Worm (Caenorhabditis elegans) whole organism, L3 larva: ENCODE results near the gene F07A11.4.

ENCODE experiments used
- ZK546.5 ChIP-seq: sonication (generic microtip); optimal IDR thresholded peaks from 2 replicates; lab custom pipeline; 2017; ENCODE audit warnings: missing biosample characterization, missing genetic modification characterization
- ceh-82 ChIP-seq: fragments of 150-350 bp; optimal IDR thresholded peaks from 2 replicates; lab custom pipeline; 2014; ENCODE audit warnings: missing biosample characterization, missing genetic modification characterization
- fos-1 ChIP-seq: fragments of 150-350 bp; optimal IDR thresholded peaks from 2 replicates; lab custom pipeline; 2014; ENCODE audit warnings: missing biosample characterization, missing genetic modification characterization
- lin-39 ChIP-seq: fragments of 150-350 bp; optimal IDR thresholded peaks from 2 replicates; lab custom pipeline; 2018; ENCODE audit warnings: missing biosample characterization, missing genetic modification reagents, missing genetic modification characterization
- nfya-1 ChIP-seq: sonication (generic microtip); optimal IDR thresholded peaks from 2 replicates; lab custom pipeline; 2017; ENCODE audit warnings: missing genetic modification characterization, mild to moderate bottlenecking, missing compliant biosample characterization, antibody characterized with exemption, moderate library complexity; ENCODE audit not compliant: insufficient read depth
- nhr-11 ChIP-seq: fragments of 150-350 bp; optimal IDR thresholded peaks from 2 replicates; lab custom pipeline; 2014; ENCODE audit warnings: missing biosample characterization, missing genetic modification characterization
- nhr-12 ChIP-seq: fragments of 150-350 bp; optimal IDR thresholded peaks from 2 replicates; lab custom pipeline; 2014; ENCODE audit warnings: missing biosample characterization, missing genetic modification characterization
- pqm-1 ChIP-seq: fragments of 150-350 bp; optimal IDR thresholded peaks from 2 replicates; lab custom pipeline; 2017; ENCODE audit warnings: missing biosample characterization, missing genetic modification characterization, inconsistent platforms
- snpc-4 ChIP-seq: fragments of 150-350 bp; optimal IDR thresholded peaks from 2 replicates; lab custom pipeline; 2014; ENCODE audit warnings: missing biosample characterization, missing genetic modification characterization
- tbx-2 ChIP-seq: sonication (generic microtip); optimal IDR thresholded peaks from 2 replicates; lab custom pipeline; 2016; ENCODE audit warnings: mild to moderate bottlenecking, missing genetic modification characterization, missing compliant biosample characterization
- zag-1 ChIP-seq: fragments of 150-350 bp; optimal IDR thresholded peaks from 2 replicates; lab custom pipeline; 2014; ENCODE audit warnings: missing biosample characterization, missing genetic modification characterization
- ztf-11 ChIP-seq: fragments of 150-350 bp; optimal IDR thresholded peaks from 2 replicates; lab custom pipeline; 2014; ENCODE audit warnings: missing biosample characterization, missing genetic modification characterization

ce11 chrII:11622605-11623004, 21.8 kb downstream of the F07A11.4 start:
- TF ChIP-seq nhr-12 = no peak
- TF ChIP-seq nfya-1 (tag; lab: Kevin White, UChicago) = no peak
- TF ChIP-seq ceh-82 = no peak
- TF ChIP-seq nhr-11 (tag; lab: Kevin White, UChicago) = no peak
- no peak for TF ChIP-seq ztf-11 (tag; lab: Kevin White, UChicago)
- no peak for TF ChIP-seq lin-39 (tag; lab: Kevin White, UChicago)
- no peak for TF ChIP-seq ZK546.5 (tag; lab: Kevin White, UChicago)
- TF ChIP-seq fos-1 (tag; lab: Kevin White, UChicago) = no peak
- TF ChIP-seq snpc-4 (tag; lab: Kevin White, UChicago) = no peak
- no peak for TF ChIP-seq pqm-1 (tag; lab: Kevin White, UChicago)
- no peak for TF ChIP-seq zag-1 (tag; lab: Kevin White, UChicago)
- no peak for TF ChIP-seq tbx-2 (tag; lab: Kevin White, UChicago)
